Worm (Caenorhabditis elegans): ENCODE measurements around the gene ZK938.10.

DNA sequence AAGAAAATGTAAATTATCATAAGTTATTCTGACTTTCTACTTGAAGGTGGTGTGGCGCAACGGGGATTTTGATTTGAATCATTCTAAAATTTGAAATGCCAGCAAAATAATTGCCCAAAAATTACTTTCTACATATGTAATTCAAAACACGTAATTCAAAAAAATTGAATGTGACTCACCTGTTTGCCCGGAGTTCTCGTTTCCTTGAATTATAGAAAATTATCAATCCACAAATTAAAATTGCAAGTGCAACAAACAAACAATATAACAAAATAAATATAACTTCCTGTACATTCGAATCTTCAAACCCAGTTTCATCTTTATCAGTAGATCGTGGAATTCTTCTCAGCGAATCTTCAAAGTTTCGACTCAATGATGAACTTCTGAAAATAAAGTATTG lies 17.4 kb upstream of the ZK938.10 start:
- TF ChIP-seq nhr-12 (tag; optimal IDR thresholded peaks at IDR 0.05) (no peak), nhr-11 (tag; optimal IDR thresholded peaks at IDR 0.05) (no peak), snpc-4 (tag; optimal IDR thresholded peaks at IDR 0.05) (no peak), nhr-71 (tag; optimal IDR thresholded peaks at IDR 0.05) (no peak), aly-2 (tag; optimal IDR thresholded peaks at IDR 0.05) (no peak)

Data from whole organism, L1 larva.